Worm (Caenorhabditis elegans) whole organism, late embryonic: ENCODE results near the gene F59A1.15.

Experiments
- F13H6.1 ChIP-seq: sonication (generic microtip); optimal IDR thresholded peaks from 2 replicates; lab custom pipeline; 2016; ENCODE audit warnings: missing genetic modification characterization, missing compliant biosample characterization
- ceh-18 ChIP-seq: sonication (generic microtip); optimal IDR thresholded peaks from 2 replicates; lab custom pipeline; 2016; ENCODE audit warnings: missing genetic modification characterization, missing compliant biosample characterization
- ceh-31 ChIP-seq: sonication (generic microtip); optimal IDR thresholded peaks from 2 replicates; lab custom pipeline; 2016; ENCODE audit warnings: missing genetic modification characterization, missing compliant biosample characterization
- ceh-9 ChIP-seq: sonication (generic microtip); optimal IDR thresholded peaks from 2 replicates; lab custom pipeline; 2016; ENCODE audit warnings: mild to moderate bottlenecking, missing genetic modification characterization, inconsistent platforms, missing compliant biosample characterization
- che-1 ChIP-seq: sonication (generic microtip); optimal IDR thresholded peaks from 2 replicates; lab custom pipeline; 2016; ENCODE audit warnings: mild to moderate bottlenecking, missing genetic modification characterization, missing compliant biosample characterization
- nhr-11 ChIP-seq: fragments of 150-350 bp; optimal IDR thresholded peaks from 2 replicates; lab custom pipeline; 2014; ENCODE audit warnings: missing biosample characterization, missing genetic modification characterization
- pha-4 ChIP-seq: fragments of 150-350 bp; optimal IDR thresholded peaks from 2 replicates; lab custom pipeline; 2018; ENCODE audit warnings: missing biosample characterization, missing genetic modification reagents, missing genetic modification characterization
- rnt-1 ChIP-seq: sonication (generic microtip); optimal IDR thresholded peaks from 2 replicates; lab custom pipeline; 2016; ENCODE audit warnings: missing genetic modification characterization, missing compliant biosample characterization
- unc-42 ChIP-seq: sonication (generic microtip); optimal IDR thresholded peaks from 2 replicates; lab custom pipeline; 2016; ENCODE audit warnings: missing genotype, missing genetic modification characterization, missing compliant biosample characterization
- unc-55 ChIP-seq: sonication (generic microtip); optimal IDR thresholded peaks from 2 replicates; lab custom pipeline; 2017; ENCODE audit warnings: missing biosample characterization, missing genetic modification reagents, missing genetic modification characterization

DNA sequence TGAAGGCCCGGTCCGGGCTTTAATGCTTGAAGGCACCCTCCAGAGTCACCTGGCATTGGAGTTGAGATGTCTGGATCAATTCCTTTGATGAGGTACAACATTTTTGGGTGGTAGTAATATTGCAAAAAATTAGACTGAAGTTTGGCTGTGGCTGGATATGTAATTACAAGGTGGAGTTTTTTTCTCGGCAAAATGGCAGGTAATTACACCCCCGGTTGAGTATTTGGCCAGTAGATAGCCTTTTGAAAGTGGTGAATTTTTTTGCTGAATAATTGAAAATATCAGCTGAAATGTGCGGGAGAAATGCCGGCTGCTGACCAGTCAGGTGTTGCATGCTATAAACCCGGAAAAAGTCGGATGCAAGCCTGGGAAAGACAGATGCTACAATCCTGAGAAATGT, 15.4 kb upstream of the F59A1.15 start, which contains the start of gene Y26G10.4:
- no peak for TF ChIP-seq F13H6.1 (tag; lab: Kevin White, UChicago)
- TF ChIP-seq ceh-18, result no peak
- no peak for TF ChIP-seq pha-4 (tag; lab: Kevin White, UChicago)
- no peak for TF ChIP-seq nhr-11
- TF ChIP-seq unc-55, result no peak
- no peak for TF ChIP-seq rnt-1 (tag; lab: Kevin White, UChicago)
- TF ChIP-seq ceh-9 (tag; lab: Kevin White, UChicago), result no peak
- TF ChIP-seq ceh-31 (tag; lab: Kevin White, UChicago), result no peak
- TF ChIP-seq che-1 (tag; lab: Kevin White, UChicago), result no peak
- no peak for TF ChIP-seq unc-42 (tag; lab: Kevin White, UChicago)
